Fruit fly (Drosophila melanogaster) whole organism: ENCODE results near the gene CG14563.

ENCODE experiments used
- CG8478 ChIP-seq: fragments of >200 bp; optimal IDR thresholded peaks from 2 replicates; lab custom pipeline; 2018; ENCODE audit warnings: inconsistent platforms
- EcR ChIP-seq, 2 experiments: fragments of >200 bp; optimal IDR thresholded peaks; 2 replicates each; lab custom pipeline; 2017; ENCODE audit warnings: missing biosample characterization in 2 of 2, missing genetic modification characterization in 2 of 2, missing genetic modification reagents in 2 of 2
- pan ChIP-seq: fragments of >200 bp; optimal IDR thresholded peaks from 2 replicates; lab custom pipeline; 2017
- psq ChIP-seq: fragments of >200 bp; optimal IDR thresholded peaks from 2 replicates; lab custom pipeline; 2017
- usp ChIP-seq: fragments of >200 bp; optimal IDR thresholded peaks from 2 replicates; lab custom pipeline; 2017; ENCODE audit warnings: missing biosample characterization, missing genetic modification characterization, mixed read lengths

dm6 chr3L:21889601-21890000 lies 47.4 kb upstream of the CG14563 start:
- TF ChIP-seq EcR (GFP tag; optimal IDR thresholded peaks at IDR 0.05; lab: Kevin White, UChicago), result peak in 1 of 2 experiments; percentile 27
- no peak for TF ChIP-seq psq (lab: Kevin White, UChicago)
- no peak for TF ChIP-seq pan (lab: Kevin White, UChicago)
- no peak for TF ChIP-seq usp (GFP tag; lab: Kevin White, UChicago)
- TF ChIP-seq CG8478 (lab: Kevin White, UChicago), result no peak
